Worm (Caenorhabditis elegans) whole organism, late embryonic: ENCODE data around the gene exos-8.

Source experiments
- ceh-48 ChIP-seq: sonication (generic microtip); optimal IDR thresholded peaks from 2 replicates; lab custom pipeline; 2016; ENCODE audit warnings: missing genetic modification characterization, inconsistent platforms, missing compliant biosample characterization
- che-1 ChIP-seq: sonication (generic microtip); optimal IDR thresholded peaks from 2 replicates; lab custom pipeline; 2016; ENCODE audit warnings: mild to moderate bottlenecking, missing genetic modification characterization, missing compliant biosample characterization
- dve-1 ChIP-seq: sonication (generic microtip); optimal IDR thresholded peaks from 2 replicates; lab custom pipeline; 2017; ENCODE audit warnings: antibody characterized with exemption, mild to moderate bottlenecking, missing genetic modification characterization, missing compliant biosample characterization
- fkh-10 ChIP-seq: fragments of 150-350 bp; optimal IDR thresholded peaks from 2 replicates; lab custom pipeline; 2014; ENCODE audit warnings: missing biosample characterization, missing genetic modification reagents, missing genetic modification characterization
- nhr-11 ChIP-seq: fragments of 150-350 bp; optimal IDR thresholded peaks from 2 replicates; lab custom pipeline; 2014; ENCODE audit warnings: missing biosample characterization, missing genetic modification characterization
- npax-4 ChIP-seq: sonication (generic microtip); optimal IDR thresholded peaks from 2 replicates; lab custom pipeline; 2016; ENCODE audit warnings: missing genetic modification characterization, missing compliant biosample characterization
- pros-1 ChIP-seq: fragments of 150-350 bp; optimal IDR thresholded peaks from 2 replicates; lab custom pipeline; 2014; ENCODE audit warnings: missing biosample characterization, missing genetic modification reagents, missing genetic modification characterization
- ref-2 ChIP-seq: sonication (generic microtip); optimal IDR thresholded peaks from 2 replicates; lab custom pipeline; 2016; ENCODE audit warnings: missing genetic modification characterization, missing compliant biosample characterization
- syd-9 ChIP-seq: sonication (generic microtip); optimal IDR thresholded peaks from 2 replicates; lab custom pipeline; 2016; ENCODE audit warnings: mild to moderate bottlenecking, missing genetic modification characterization, moderate library complexity, missing compliant biosample characterization
- unc-55 ChIP-seq: sonication (generic microtip); optimal IDR thresholded peaks from 2 replicates; lab custom pipeline; 2017; ENCODE audit warnings: missing biosample characterization, missing genetic modification reagents, missing genetic modification characterization

DNA sequence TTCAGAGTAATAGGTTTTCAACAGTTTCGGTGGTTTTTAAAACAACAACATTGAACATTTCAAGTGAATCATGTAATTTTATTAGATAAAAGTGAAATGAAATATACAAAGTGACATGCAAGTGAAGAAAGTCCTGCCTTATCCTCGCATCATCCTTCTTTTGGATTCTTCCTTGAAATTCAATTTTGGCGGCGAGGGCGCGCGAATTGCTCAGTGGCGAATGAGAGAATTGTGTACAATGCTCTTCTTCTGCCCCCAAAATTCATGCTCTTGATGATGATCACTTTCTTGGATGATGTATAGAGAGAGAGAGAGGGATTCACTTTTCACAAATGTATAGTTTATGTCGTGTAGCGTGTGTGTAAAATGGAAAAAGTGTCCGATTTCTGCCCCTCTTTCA lies 31.8 kb upstream of the exos-8 start:
- TF ChIP-seq ceh-48 (no peak), npax-4 (tag; lab: Kevin White, UChicago) (no peak), pros-1 (no peak), nhr-11 (tag; lab: Kevin White, UChicago) (no peak), unc-55 (GFP tag; lab: Kevin White, UChicago) (no peak), syd-9 (tag; lab: Kevin White, UChicago) (no peak), ref-2 (tag; lab: Kevin White, UChicago) (no peak), che-1 (tag; lab: Kevin White, UChicago) (no peak), fkh-10 (GFP tag; lab: Kevin White, UChicago) (no peak), dve-1 (tag; lab: Kevin White, UChicago) (no peak)
